Worm (Caenorhabditis elegans): Measurements from ENCODE around the gene csn-5.

- TF ChIP-seq pes-1 (GFP tag; IDR thresholded peaks at IDR 0.05) (no peak), flt-1 (GFP tag; IDR thresholded peaks at IDR 0.05) (no peak), tbx-37 (GFP tag; conservative IDR thresholded peaks at IDR 0.05) (no peak), ama-1 (optimal IDR thresholded peaks at IDR 0.05) (no peak), hmbx-1 (tag; optimal IDR thresholded peaks at IDR 0.05) (no peak), tra-4 (tag; optimal IDR thresholded peaks at IDR 0.05) (no peak), ets-7 (tag; optimal IDR thresholded peaks at IDR 0.05) (no peak), ceh-13 (GFP tag; optimal IDR thresholded peaks at IDR 0.05) (no peak), B0310.2 (tag; optimal IDR thresholded peaks at IDR 0.05) (no peak), ceh-36 (tag; optimal IDR thresholded peaks at IDR 0.05) (no peak), hmg-4 (GFP tag; optimal IDR thresholded peaks at IDR 0.05) (no peak), scrt-1 (GFP tag; IDR thresholded peaks at IDR 0.05) (no peak)
Measured at ce11 chrIV:5645514-5646052, 3.8 kb upstream of the csn-5 start, which contains the start of the genes srd-8 and B0547.2.
